Fruit fly (Drosophila melanogaster): Measurements from ENCODE around the gene shf.

DNA sequence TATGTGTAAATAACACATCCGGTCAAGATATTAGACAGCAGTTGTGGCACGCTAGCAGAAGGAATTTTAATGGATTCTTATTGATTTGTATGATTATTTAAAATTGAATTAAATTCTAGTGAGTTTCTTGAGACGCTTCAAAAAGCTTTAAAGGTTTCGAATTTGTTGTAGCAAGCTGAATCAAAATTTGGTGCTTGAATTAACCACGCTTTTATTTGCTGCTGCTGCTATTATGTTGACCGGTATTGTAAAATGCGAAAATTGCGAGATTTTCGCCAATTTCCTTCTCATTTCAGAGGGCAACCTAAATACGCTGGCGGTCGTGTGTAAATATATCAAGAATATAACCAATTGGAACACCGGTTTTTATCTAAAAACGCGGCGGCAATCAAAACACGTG lies 36.3 kb downstream of the shf start:
- TF ChIP-seq Pif1A (GFP tag; optimal IDR thresholded peaks at IDR 0.05) = peak; percentile 0
- TF ChIP-seq CG8159 (tag; optimal IDR thresholded peaks at IDR 0.05) = no peak
